Worm (Caenorhabditis elegans): Measurements from ENCODE around the gene srh-301.

DNA sequence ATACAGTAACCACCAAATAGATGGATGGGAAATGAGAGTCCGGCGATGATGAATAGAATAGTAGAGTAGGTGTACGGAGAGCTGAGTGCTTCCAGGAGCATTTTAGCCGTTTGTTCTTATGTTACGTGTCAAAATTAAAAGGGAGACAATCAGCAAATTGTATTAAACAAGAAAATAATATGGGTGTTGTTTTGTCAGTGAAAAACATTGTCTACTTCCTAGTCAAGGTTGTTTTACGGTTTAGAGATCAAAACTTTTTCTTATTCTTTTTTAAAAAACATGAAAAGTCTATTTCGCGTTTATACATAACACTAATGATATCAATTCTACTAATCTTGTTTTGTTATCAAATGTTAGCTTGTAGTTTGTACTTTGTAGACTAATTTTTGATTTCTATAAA lies 30.7 kb upstream of the srh-301 start, which contains the start of gene srh-289:
- no peak for TF ChIP-seq tbx-8 (GFP tag; optimal IDR thresholded peaks at IDR 0.05)
- TF ChIP-seq nhr-2 (tag; optimal IDR thresholded peaks at IDR 0.05), result no peak
- TF ChIP-seq snpc-4 (tag; optimal IDR thresholded peaks at IDR 0.05), result no peak
- TF ChIP-seq nhr-237 (tag; optimal IDR thresholded peaks at IDR 0.05), result no peak

Data from whole organism, mixed stage, embryonic.